Worm (Caenorhabditis elegans): ENCODE measurements around the gene ntl-2.

The ntl-2 gene

ce11 chrII:4372406-4372805, 3.9 kb downstream of the ntl-2 start, which contains the start of gene paic-1 (continued):
- no peak for TF ChIP-seq nhr-90 (tag; optimal IDR thresholded peaks at IDR 0.05)
- TF ChIP-seq snpc-4 (GFP tag; optimal IDR thresholded peaks at IDR 0.05): no peak
- TF ChIP-seq snpc-4 (tag; optimal IDR thresholded peaks at IDR 0.05): no peak
- no peak for TF ChIP-seq attf-5 (GFP tag; optimal IDR thresholded peaks at IDR 0.05)
- no peak for TF ChIP-seq chd-7 (tag; optimal IDR thresholded peaks at IDR 0.05)
- TF ChIP-seq lir-1 (GFP tag; conservative IDR thresholded peaks at IDR 0.05): no peak
- TF ChIP-seq ztf-22 (GFP tag; optimal IDR thresholded peaks at IDR 0.05): no peak
- no peak for TF ChIP-seq ztf-3 (GFP tag; optimal IDR thresholded peaks at IDR 0.05)
- TF ChIP-seq Y53G8AR.9 (GFP tag; conservative IDR thresholded peaks at IDR 0.05): no peak
- 0 out of 2 replicates have a peak, but pooled peaks have one; percentile 19 for TF ChIP-seq Y79H2A.3 (GFP tag; conservative IDR thresholded peaks at IDR 0.05)
- TF ChIP-seq xnd-1 (tag; optimal IDR thresholded peaks at IDR 0.05): peak; percentile 17
- TF ChIP-seq hrde-1 (tag; optimal IDR thresholded peaks at IDR 0.05; ENCODE audit: borderline replicate concordance): peak; percentile 47
- no peak for TF ChIP-seq hlh-12 (tag; optimal IDR thresholded peaks at IDR 0.05)
- TF ChIP-seq die-1 (tag; optimal IDR thresholded peaks at IDR 0.05): no peak
- no peak for TF ChIP-seq ceh-58 (GFP tag; IDR thresholded peaks at IDR 0.05)
- TF ChIP-seq F57C9.4 (tag; optimal IDR thresholded peaks at IDR 0.05): no peak
- no peak for TF ChIP-seq F39B2.1 (GFP tag; IDR thresholded peaks at IDR 0.05)
- no peak for TF ChIP-seq ceh-27 (GFP tag; optimal IDR thresholded peaks at IDR 0.05)
- TF ChIP-seq Y56A3A.18 (GFP tag; IDR thresholded peaks at IDR 0.05): no peak
- no peak for TF ChIP-seq tbp1 (GFP tag; optimal IDR thresholded peaks at IDR 0.05)
- no peak for TF ChIP-seq F37B4.10 (GFP tag; IDR thresholded peaks at IDR 0.05)
- TF ChIP-seq ztf-25 (GFP tag; IDR thresholded peaks at IDR 0.05): no peak
- peak; percentile 58 for TF ChIP-seq nhr-80 (tag; optimal IDR thresholded peaks at IDR 0.05)
- TF ChIP-seq gei-17 (GFP tag; optimal IDR thresholded peaks at IDR 0.05): no peak
- TF ChIP-seq egl-44 (GFP tag; IDR thresholded peaks at IDR 0.05): no peak
- no peak for TF ChIP-seq athp-1 (tag; optimal IDR thresholded peaks at IDR 0.05)
- TF ChIP-seq sptf-2 (GFP tag; optimal IDR thresholded peaks at IDR 0.05): no peak
- no peak for TF ChIP-seq sea-2 (GFP tag; IDR thresholded peaks at IDR 0.05)
- no peak for TF ChIP-seq unc-62 (GFP tag; optimal IDR thresholded peaks at IDR 0.05)
- no peak for TF ChIP-seq let-607 (tag; optimal IDR thresholded peaks at IDR 0.05)
- TF ChIP-seq lag-1 (GFP tag; IDR thresholded peaks at IDR 0.05): no peak
- TF ChIP-seq B0019.2 (GFP tag; conservative IDR thresholded peaks at IDR 0.05): no peak
- TF ChIP-seq D2030.7 (GFP tag; IDR thresholded peaks at IDR 0.05): no peak
- TF ChIP-seq snpc-3.4 (tag; optimal IDR thresholded peaks at IDR 0.05): no peak
- peak; percentile 20 for TF ChIP-seq lin-54 (GFP tag; optimal IDR thresholded peaks at IDR 0.05)
- TF ChIP-seq ets-4 (GFP tag; optimal IDR thresholded peaks at IDR 0.05): no peak
- TF ChIP-seq ceh-100 (GFP tag; IDR thresholded peaks at IDR 0.05): no peak
- TF ChIP-seq K12H6.12 (tag; optimal IDR thresholded peaks at IDR 0.05): no peak
- no peak for TF ChIP-seq attf-3 (GFP tag; conservative IDR thresholded peaks at IDR 0.05)
- no peak for TF ChIP-seq snpc-1.3 (tag; optimal IDR thresholded peaks at IDR 0.05; ENCODE audit: insufficient read depth)
- TF ChIP-seq cebp-1 (GFP tag; IDR thresholded peaks at IDR 0.05): no peak
- TF ChIP-seq cebp-1 (tag; optimal IDR thresholded peaks at IDR 0.05): peak; percentile 9
- TF ChIP-seq somi-1 (GFP tag; optimal IDR thresholded peaks at IDR 0.05): no peak
- TF ChIP-seq B0035.1 (tag; optimal IDR thresholded peaks at IDR 0.05): peak; percentile 38
- TF ChIP-seq ztf-26 (tag; optimal IDR thresholded peaks at IDR 0.05): no peak
- TF ChIP-seq egrh-3 (GFP tag; IDR thresholded peaks at IDR 0.05): no peak
- TF ChIP-seq ztf-18 (tag; optimal IDR thresholded peaks at IDR 0.05): no peak
- no peak for TF ChIP-seq mel-28 (tag; optimal IDR thresholded peaks at IDR 0.05; ENCODE audit: borderline replicate concordance)
- no peak for TF ChIP-seq bed-1 (GFP tag; IDR thresholded peaks at IDR 0.05)

Measured in whole organism, young adult.